Fruit fly (Drosophila melanogaster): ENCODE results near the gene Cpr65Ax1.

The Cpr65Ax1 gene

DNA sequence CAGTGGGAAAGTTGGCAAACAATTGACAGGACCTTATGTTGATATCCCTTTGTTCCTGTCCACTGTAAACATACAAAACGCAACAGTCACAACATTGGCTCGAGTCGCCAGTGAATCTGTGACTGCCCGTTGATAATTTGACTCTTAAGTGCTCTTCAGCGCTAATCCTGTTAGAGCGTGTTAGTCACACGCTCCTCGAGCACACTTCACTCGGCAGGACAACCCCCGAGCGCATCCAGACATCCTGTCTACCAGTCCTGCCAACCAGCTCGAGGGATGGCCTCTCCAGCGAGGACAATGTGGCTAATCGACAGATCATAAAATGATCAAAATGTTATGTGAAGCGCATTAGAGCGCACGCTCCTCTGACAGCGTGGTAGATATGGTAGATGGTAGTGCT, 43.2 kb downstream of the Cpr65Ax1 start (continued):
- no peak for TF ChIP-seq Neu2 (GFP tag; optimal IDR thresholded peaks at IDR 0.05; ENCODE audit: borderline replicate concordance)
- TF ChIP-seq sc (optimal IDR thresholded peaks at IDR 0.05), result no peak
- TF ChIP-seq sc (GFP tag; optimal IDR thresholded peaks at IDR 0.05), result no peak
- TF ChIP-seq ap (GFP tag; IDR thresholded peaks at IDR 0.05), result no peak
- no peak for TF ChIP-seq CG1647 (GFP tag; optimal IDR thresholded peaks at IDR 0.05)
- TF ChIP-seq gem (tag; optimal IDR thresholded peaks at IDR 0.05), result no peak
- no peak for TF ChIP-seq pum (GFP tag; optimal IDR thresholded peaks at IDR 0.05)
- peak; percentile 49 for TF ChIP-seq D (optimal IDR thresholded peaks at IDR 0.05)
- no peak for TF ChIP-seq D (GFP tag; optimal IDR thresholded peaks at IDR 0.05)
- no peak for TF ChIP-seq Stat92E (GFP tag; optimal IDR thresholded peaks at IDR 0.05)
- no peak for TF ChIP-seq Poxn (GFP tag; IDR thresholded peaks at IDR 0.05)
- TF ChIP-seq Atf6 (GFP tag; IDR thresholded peaks at IDR 0.05), result no peak
- no peak for TF ChIP-seq her (GFP tag; optimal IDR thresholded peaks at IDR 0.05)
- TF ChIP-seq CG10267 (tag; optimal IDR thresholded peaks at IDR 0.05), result no peak
- no peak for TF ChIP-seq emc (GFP tag; optimal IDR thresholded peaks at IDR 0.05)
- TF ChIP-seq NFAT (GFP tag; IDR thresholded peaks at IDR 0.05), result no peak
- no peak for TF ChIP-seq prd (optimal IDR thresholded peaks at IDR 0.05)
- peak; percentile 42; the same call in 1 of the 3 replicates for TF ChIP-seq prd (GFP tag; IDR thresholded peaks at IDR 0.05)
- TF ChIP-seq gsb-n (tag; optimal IDR thresholded peaks at IDR 0.05), result peak; percentile 94
- peak; percentile 95 for TF ChIP-seq Hey (tag; optimal IDR thresholded peaks at IDR 0.05)
- TF ChIP-seq HHEX (GFP tag; optimal IDR thresholded peaks at IDR 0.05), result no peak
- no peak for TF ChIP-seq Nf-YA (GFP tag; IDR thresholded peaks at IDR 0.05)
- TF ChIP-seq Blimp-1 (GFP tag; optimal IDR thresholded peaks at IDR 0.05), result no peak
- no peak for TF ChIP-seq mirr (GFP tag; optimal IDR thresholded peaks at IDR 0.05)
- peak; percentile 23 for TF ChIP-seq grn (GFP tag; optimal IDR thresholded peaks at IDR 0.05)
- TF ChIP-seq kni (GFP tag; optimal IDR thresholded peaks at IDR 0.05), result peak; percentile 25
- TF ChIP-seq CG2889 (GFP tag; IDR thresholded peaks at IDR 0.05), result 0 out of 3 replicates have a peak, but pooled peaks have one; percentile 18
- TF ChIP-seq unc-4 (GFP tag; IDR thresholded peaks at IDR 0.05; ENCODE audit: partially characterized antibody), result no peak
- TF ChIP-seq Dad (GFP tag; optimal IDR thresholded peaks at IDR 0.05), result no peak
- no peak for TF ChIP-seq Fer1 (GFP tag; optimal IDR thresholded peaks at IDR 0.05)
- TF ChIP-seq HLHmδ (GFP tag; optimal IDR thresholded peaks at IDR 0.05), result no peak
- TF ChIP-seq CG5245 (GFP tag; optimal IDR thresholded peaks at IDR 0.05), result no peak
- no peak for TF ChIP-seq Bgb (GFP tag; IDR thresholded peaks at IDR 0.05; ENCODE audit: partially characterized antibody)
- TF ChIP-seq CG6813 (GFP tag; optimal IDR thresholded peaks at IDR 0.05), result no peak
- peak in 1 of 2 experiments; percentile 73 for TF ChIP-seq tll (GFP tag; optimal IDR thresholded peaks at IDR 0.05)
- no peak for TF ChIP-seq CG7745 (tag; optimal IDR thresholded peaks at IDR 0.05)
- no peak for TF ChIP-seq B-H1 (GFP tag; IDR thresholded peaks at IDR 0.05)
- no peak for TF ChIP-seq chinmo (GFP tag; IDR thresholded peaks at IDR 0.05; ENCODE audit: partially characterized antibody)
- TF ChIP-seq CG31224 (GFP tag; IDR thresholded peaks at IDR 0.05), result no peak
- TF ChIP-seq corto (GFP tag; optimal IDR thresholded peaks at IDR 0.05), result no peak
- TF ChIP-seq CG3726 (GFP tag; IDR thresholded peaks at IDR 0.05), result no peak
- TF ChIP-seq CG10565 (GFP tag; optimal IDR thresholded peaks at IDR 0.05), result no peak
- no peak for TF ChIP-seq D19B (GFP tag; optimal IDR thresholded peaks at IDR 0.05)
- TF ChIP-seq CG4424 (GFP tag; optimal IDR thresholded peaks at IDR 0.05), result no peak
- TF ChIP-seq BEAF-32 (GFP tag; optimal IDR thresholded peaks at IDR 0.05), result no peak
- no peak for TF ChIP-seq HmgZ (tag; optimal IDR thresholded peaks at IDR 0.05)
- no peak for TF ChIP-seq Atf3 (GFP tag; optimal IDR thresholded peaks at IDR 0.05)
- TF ChIP-seq CG8359 (GFP tag; optimal IDR thresholded peaks at IDR 0.05; ENCODE audit: borderline replicate concordance), result no peak
- TF ChIP-seq nerfin-1 (tag; optimal IDR thresholded peaks at IDR 0.05), result peak; percentile 27
- TF ChIP-seq pros (GFP tag; optimal IDR thresholded peaks at IDR 0.05), result peak; percentile 83
- no peak for TF ChIP-seq z (GFP tag; IDR thresholded peaks at IDR 0.05)
